Worm (Caenorhabditis elegans): ENCODE measurements around the gene Y44A6B.3.

DNA sequence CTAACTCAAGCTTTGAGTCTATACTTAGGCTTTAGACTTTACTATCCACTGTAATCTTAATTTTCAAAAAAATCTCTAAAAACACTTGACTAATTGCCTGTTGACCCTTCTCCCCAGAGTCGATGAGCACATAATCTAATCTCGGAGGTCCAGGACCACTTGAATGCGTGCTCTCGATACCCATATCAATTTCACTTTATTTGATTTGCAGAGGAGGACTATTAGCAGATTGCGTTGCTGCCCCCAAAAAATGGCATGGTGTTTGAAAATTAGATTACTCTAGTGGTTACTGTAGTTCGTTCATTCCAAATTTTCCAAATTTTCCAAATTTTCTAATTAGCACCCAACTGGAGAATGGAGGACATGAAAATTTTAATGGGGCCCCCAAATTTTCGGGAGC, 7.2 kb upstream of the Y44A6B.3 start:
- TF ChIP-seq tbx-2 (tag; optimal IDR thresholded peaks at IDR 0.05) = no peak
- no peak for TF ChIP-seq tbx-7 (tag; optimal IDR thresholded peaks at IDR 0.05)
- no peak for TF ChIP-seq pha-2 (tag; optimal IDR thresholded peaks at IDR 0.05)
- no peak for TF ChIP-seq ceh-34 (tag; optimal IDR thresholded peaks at IDR 0.05)
- no peak for TF ChIP-seq ceh-9 (tag; optimal IDR thresholded peaks at IDR 0.05)
- TF ChIP-seq ceh-24 (tag; optimal IDR thresholded peaks at IDR 0.05) = no peak
- no peak for TF ChIP-seq gmeb-2 (tag; optimal IDR thresholded peaks at IDR 0.05)
